Fruit fly (Drosophila melanogaster) whole organism, pupa: ENCODE results near the gene CG11977.

ENCODE experiments used
- CG13204 ChIP-seq: fragments of 200-800 bp; sonication (Bioruptor generic); optimal IDR thresholded peaks from 2 replicates; lab custom pipeline; 2018; ENCODE audit warnings: missing biosample characterization, mild to moderate bottlenecking, missing genetic modification characterization, moderate library complexity
- CG32121 ChIP-seq: fragments of 200-800 bp; sonication (Bioruptor generic); IDR thresholded peaks from 2 replicates; pipeline ENCODE4 v1.3.6; 2022; ENCODE audit warnings: missing biosample characterization, missing genetic modification characterization
- CG34367 ChIP-seq: fragments of 200-800 bp; sonication (Bioruptor generic); optimal IDR thresholded peaks from 2 replicates; lab custom pipeline; 2018; ENCODE audit warnings: missing biosample characterization, mild to moderate bottlenecking, missing genetic modification characterization
- CG9948 ChIP-seq: fragments of 200-800 bp; sonication (Bioruptor generic); optimal IDR thresholded peaks from 2 replicates; lab custom pipeline; 2018; ENCODE audit warnings: missing biosample characterization, mild to moderate bottlenecking, missing genetic modification characterization, moderate library complexity
- EcR ChIP-seq: fragments of 200-800 bp; sonication (Bioruptor generic); optimal IDR thresholded peaks from 3 replicates; lab custom pipeline; 2019; ENCODE audit warnings: missing biosample characterization, missing genetic modification characterization, mild to moderate bottlenecking, moderate library complexity, missing genetic modification reagents
- Ets98B ChIP-seq: fragments of 200-800 bp; sonication (Bioruptor generic); IDR thresholded peaks from 2 replicates; pipeline ENCODE4 v1.3.6; 2022; ENCODE audit warnings: missing biosample characterization, missing genetic modification characterization
- Pif1B ChIP-seq: fragments of 200-800 bp; sonication (Bioruptor generic); optimal IDR thresholded peaks from 3 replicates; lab custom pipeline; 2016; ENCODE audit warnings: missing biosample characterization, missing genetic modification characterization

DNA sequence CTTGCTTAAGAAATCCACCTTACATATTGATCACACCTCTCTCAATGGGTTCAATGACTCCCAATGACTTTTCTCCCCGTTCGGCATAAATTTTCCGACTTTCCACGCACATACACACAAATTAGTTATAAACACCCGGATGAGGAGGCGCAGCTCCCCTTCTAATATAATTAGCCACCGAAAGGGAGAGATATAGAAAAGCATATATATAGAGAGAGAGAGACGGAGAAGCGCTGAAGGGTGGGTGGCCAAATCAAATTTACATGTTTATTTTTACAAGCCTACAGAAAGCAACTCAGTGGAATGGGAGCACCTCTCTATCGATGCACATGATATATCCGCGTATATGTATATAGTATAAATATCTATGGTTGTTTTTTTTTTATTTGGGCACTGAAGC, 31.2 kb downstream of the CG11977 start:
- TF ChIP-seq EcR (GFP tag; lab: Kevin White, UChicago) = no peak
- TF ChIP-seq CG32121 (GFP tag; lab: Robert Waterston, UW) = no peak
- TF ChIP-seq CG34367 (tag; lab: Kevin White, UChicago) = no peak
- TF ChIP-seq Ets98B (GFP tag; lab: Robert Waterston, UW) = no peak
- no peak for TF ChIP-seq Pif1B
- no peak for TF ChIP-seq CG13204
- TF ChIP-seq CG9948 (tag; lab: Kevin White, UChicago) = no peak
